Worm (Caenorhabditis elegans) whole organism, L1 larva: Measurements from ENCODE around the gene frpr-3.

Source experiments
- ces-1 ChIP-seq: fragments of 150-350 bp; optimal IDR thresholded peaks from 2 replicates; lab custom pipeline; 2014; ENCODE audit warnings: missing biosample characterization, missing genetic modification reagents, missing genetic modification characterization
- fkh-4 ChIP-seq: sonication (generic microtip); optimal IDR thresholded peaks from 2 replicates; lab custom pipeline; 2016; ENCODE audit warnings: missing compliant biosample characterization, missing genetic modification characterization, borderline replicate concordance
- mdl-1 ChIP-seq, 2 experiments: fragments of 150-350 bp; optimal IDR thresholded peaks; 2 replicates each; lab custom pipeline; 2014 to 2017; ENCODE audit warnings: missing biosample characterization in 2 of 2, missing genetic modification characterization in 2 of 2, inconsistent platforms in 1 of 2
- nhr-11 ChIP-seq: fragments of 150-350 bp; optimal IDR thresholded peaks from 2 replicates; lab custom pipeline; 2014; ENCODE audit warnings: missing biosample characterization, missing genetic modification characterization
- nhr-237 ChIP-seq: fragments of 150-350 bp; optimal IDR thresholded peaks from 2 replicates; lab custom pipeline; 2014; ENCODE audit warnings: missing biosample characterization, missing genetic modification characterization
- skn-1 ChIP-seq: fragments of 150-350 bp; optimal IDR thresholded peaks from 2 replicates; lab custom pipeline; 2014; ENCODE audit warnings: missing biosample characterization, missing genetic modification characterization
- sptf-1 ChIP-seq: fragments of 150-350 bp; optimal IDR thresholded peaks from 2 replicates; lab custom pipeline; 2014; ENCODE audit warnings: missing biosample characterization, missing genetic modification characterization

DNA sequence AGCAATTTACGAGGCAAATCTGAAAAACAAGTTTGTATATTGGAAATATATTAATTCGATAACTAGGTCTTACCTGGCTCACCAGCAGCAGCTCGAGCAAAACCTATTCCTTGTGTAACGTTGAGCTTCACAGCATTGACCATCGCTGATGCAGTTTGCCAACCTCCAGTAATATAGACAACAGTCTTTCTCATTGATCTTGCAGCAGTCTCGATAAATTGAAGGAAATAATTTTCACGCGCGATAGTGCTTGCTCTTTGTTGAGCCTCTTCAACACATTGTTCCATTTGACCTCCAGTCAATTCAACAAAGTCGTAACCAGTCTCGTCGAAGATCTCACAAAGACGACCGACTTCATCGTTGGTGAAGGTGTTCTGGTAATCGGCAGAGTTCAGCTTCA, 39.5 kb downstream of the frpr-3 start:
- no peak for TF ChIP-seq nhr-11 (tag; lab: Kevin White, UChicago)
- no peak for TF ChIP-seq mdl-1 (tag; optimal IDR thresholded peaks at IDR 0.05; lab: Kevin White, UChicago)
- no peak for TF ChIP-seq sptf-1 (tag; lab: Kevin White, UChicago)
- TF ChIP-seq nhr-237, result no peak
- TF ChIP-seq ces-1, result no peak
- TF ChIP-seq fkh-4, result no peak
- no peak for TF ChIP-seq skn-1 (tag; lab: Kevin White, UChicago)
